Worm (Caenorhabditis elegans) whole organism, L4 larva: Measurements from ENCODE around the gene ttr-57.

Experiments
- F10B5.3 ChIP-seq: sonication (generic microtip); optimal IDR thresholded peaks from 2 replicates; lab custom pipeline; 2016; ENCODE audit warnings: mild to moderate bottlenecking, missing genetic modification characterization, missing compliant biosample characterization
- F26F4.8 ChIP-seq: fragments of 200-800 bp; sonication (Bioruptor generic); conservative IDR thresholded peaks from 2 replicates; pipeline ENCODE4 v1.3.6; 2022; ENCODE audit warnings: missing genetic modification characterization, missing compliant biosample characterization
- F49E8.2 ChIP-seq: sonication (generic microtip); optimal IDR thresholded peaks from 2 replicates; lab custom pipeline; 2016; ENCODE audit warnings: missing compliant biosample characterization, mild to moderate bottlenecking, missing genetic modification characterization, borderline replicate concordance
- R02D3.7 ChIP-seq: fragments of 150-350 bp; sonication (generic microtip); optimal IDR thresholded peaks from 3 replicates; lab custom pipeline; 2014; ENCODE audit warnings: missing biosample characterization, missing genetic modification characterization
- Y5F2A.4 ChIP-seq: fragments of 200-800 bp; sonication (Bioruptor generic); optimal IDR thresholded peaks from 2 replicates; lab custom pipeline; 2018; ENCODE audit warnings: mild to moderate bottlenecking, missing genetic modification characterization, missing compliant biosample characterization
- ZK337.2 ChIP-seq: fragments of 200-800 bp; sonication (Bioruptor generic); IDR thresholded peaks from 2 replicates; pipeline ENCODE4 v1.3.6; 2022; ENCODE audit warnings: missing genetic modification reagents, missing genetic modification characterization, missing compliant biosample characterization
- aha-1 ChIP-seq: fragments of 150-350 bp; peaks from one replicate; lab custom pipeline; 2014; ENCODE audit warnings: missing biosample characterization, missing genetic modification characterization
- ama-1 ChIP-seq: fragments of 150-350 bp; optimal IDR thresholded peaks from 2 replicates; lab custom pipeline; 2014; ENCODE audit warnings: inconsistent platforms, mixed read lengths
- ceh-20 ChIP-seq: fragments of 200-800 bp; sonication (Bioruptor generic); IDR thresholded peaks from 2 replicates; pipeline ENCODE4 v1.3.6; 2022; ENCODE audit warnings: missing genetic modification reagents, missing genetic modification characterization, missing compliant biosample characterization
- ceh-28 ChIP-seq: fragments of 150-350 bp; optimal IDR thresholded peaks from 2 replicates; lab custom pipeline; 2014; ENCODE audit warnings: missing biosample characterization, missing genetic modification reagents, missing genetic modification characterization
- ceh-32 ChIP-seq: sonication (generic microtip); optimal IDR thresholded peaks from 2 replicates; lab custom pipeline; 2016; ENCODE audit warnings: mild to moderate bottlenecking, missing genetic modification characterization, missing compliant biosample characterization; ENCODE audit not compliant: poor library complexity
- ctbp-1 ChIP-seq: fragments of 200-800 bp; sonication (Bioruptor generic); IDR thresholded peaks from 2 replicates; pipeline ENCODE4 v1.3.6; 2022; ENCODE audit warnings: missing genetic modification reagents, missing genetic modification characterization, missing compliant biosample characterization
- daf-12 ChIP-seq: fragments of 150-350 bp; optimal IDR thresholded peaks from 2 replicates; lab custom pipeline; 2014; ENCODE audit warnings: missing biosample characterization, missing genetic modification reagents, missing genetic modification characterization
- dmd-6 ChIP-seq: fragments of 200-800 bp; sonication (Bioruptor generic); IDR thresholded peaks from 2 replicates; pipeline ENCODE4 v1.3.6; 2022; ENCODE audit warnings: missing genetic modification reagents, missing genetic modification characterization, missing compliant biosample characterization
- dmd-8 ChIP-seq: fragments of 200-800 bp; sonication (Bioruptor generic); IDR thresholded peaks from 2 replicates; pipeline ENCODE4 v1.3.6; 2022; ENCODE audit warnings: missing genetic modification characterization, missing compliant biosample characterization
- dmd-9 ChIP-seq: fragments of 200-800 bp; sonication (Bioruptor generic); IDR thresholded peaks from 2 replicates; pipeline ENCODE4 v1.3.6; 2022; ENCODE audit warnings: missing genetic modification reagents, missing genetic modification characterization, missing compliant biosample characterization
- duxl-1 ChIP-seq: sonication (generic microtip); optimal IDR thresholded peaks from 2 replicates; lab custom pipeline; 2016; ENCODE audit warnings: mild to moderate bottlenecking, missing genetic modification characterization, moderate library complexity, missing compliant biosample characterization; ENCODE audit not compliant: poor library complexity
- egl-43 ChIP-seq: fragments of 200-800 bp; sonication (Bioruptor generic); IDR thresholded peaks from 2 replicates; pipeline ENCODE4 v1.3.6; 2022; ENCODE audit warnings: missing genetic modification reagents, missing genetic modification characterization, missing compliant biosample characterization
- fkh-10 ChIP-seq: fragments of 150-350 bp; optimal IDR thresholded peaks from 2 replicates; lab custom pipeline; 2014; ENCODE audit warnings: missing biosample characterization, missing genetic modification reagents, missing genetic modification characterization
- hif-1 ChIP-seq, 2 experiments: sonication (generic microtip); optimal IDR thresholded peaks; 2 replicates each; lab custom pipeline; 2016 to 2017; ENCODE audit warnings: missing compliant biosample characterization in 2 of 2, missing genetic modification characterization in 2 of 2, missing genetic modification reagents in 2 of 2, missing genotype in 2 of 2, mild to moderate bottlenecking in 1 of 2
- hlh-30 ChIP-seq: sonication (generic microtip); optimal IDR thresholded peaks from 2 replicates; lab custom pipeline; 2017; ENCODE audit warnings: antibody characterized with exemption, mild to moderate bottlenecking, missing genetic modification characterization, missing compliant biosample characterization; ENCODE audit not compliant: insufficient read depth
- jun-1 ChIP-seq: fragments of 150-350 bp; optimal IDR thresholded peaks from 2 replicates; lab custom pipeline; 2014; ENCODE audit warnings: missing biosample characterization, missing genetic modification reagents, missing genetic modification characterization
- lin-1 ChIP-seq: fragments of 200-800 bp; sonication (Bioruptor generic); IDR thresholded peaks from 2 replicates; pipeline ENCODE4 v1.3.6; 2022; ENCODE audit warnings: missing genetic modification reagents, missing genetic modification characterization, missing compliant biosample characterization
- lin-15B ChIP-seq: fragments of 150-350 bp; sonication (generic microtip); optimal IDR thresholded peaks from 3 replicates; lab custom pipeline; 2014; ENCODE audit warnings: missing biosample characterization, missing genetic modification characterization
- madf-5 ChIP-seq, 2 experiments: fragments of 200-800 bp; sonication (Bioruptor generic); IDR thresholded peaks; 2 replicates each; pipeline ENCODE4 v1.3.6; 2022; ENCODE audit warnings: missing compliant biosample characterization in 2 of 2, missing genetic modification characterization in 2 of 2
- madf-9 ChIP-seq: fragments of 200-800 bp; sonication (Bioruptor generic); conservative IDR thresholded peaks from 2 replicates; pipeline ENCODE4 v1.3.6; 2022; ENCODE audit warnings: missing genetic modification reagents, missing genetic modification characterization, missing compliant biosample characterization
- mes-2 ChIP-seq: sonication (generic microtip); optimal IDR thresholded peaks from 2 replicates; lab custom pipeline; 2016; ENCODE audit warnings: missing genotype, mild to moderate bottlenecking, missing genetic modification characterization, missing compliant biosample characterization; ENCODE audit not compliant: poor library complexity, severe bottlenecking
- mxl-2 ChIP-seq: fragments of 200-800 bp; sonication (Bioruptor generic); conservative IDR thresholded peaks from 2 replicates; pipeline ENCODE4 v1.3.6; 2022; ENCODE audit warnings: missing genetic modification reagents, missing genetic modification characterization, missing compliant biosample characterization
- nhr-111 ChIP-seq: fragments of 200-800 bp; sonication (Bioruptor generic); optimal IDR thresholded peaks from 2 replicates; lab custom pipeline; 2018; ENCODE audit warnings: mild to moderate bottlenecking, missing genetic modification characterization, missing compliant biosample characterization
- nhr-25 ChIP-seq: sonication (generic microtip); optimal IDR thresholded peaks from 2 replicates; lab custom pipeline; 2017; ENCODE audit warnings: missing genetic modification characterization, mild to moderate bottlenecking, missing compliant biosample characterization, antibody characterized with exemption, moderate library complexity, borderline replicate concordance; ENCODE audit not compliant: insufficient read depth
- nhr-28 ChIP-seq: fragments of 150-350 bp; optimal IDR thresholded peaks from 2 replicates; lab custom pipeline; 2014; ENCODE audit warnings: missing biosample characterization, missing genetic modification characterization
- php-3 ChIP-seq: fragments of 200-800 bp; sonication (Bioruptor generic); IDR thresholded peaks from 2 replicates; pipeline ENCODE4 v1.3.6; 2022; ENCODE audit warnings: missing genetic modification reagents, missing genetic modification characterization, missing compliant biosample characterization
- set-16 ChIP-seq: fragments of 200-800 bp; sonication (Bioruptor generic); IDR thresholded peaks from 2 replicates; pipeline ENCODE4 v1.3.6; 2022; ENCODE audit warnings: missing genetic modification reagents, missing genetic modification characterization, missing compliant biosample characterization
- skn-1 ChIP-seq: fragments of 150-350 bp; optimal IDR thresholded peaks from 2 replicates; lab custom pipeline; 2014; ENCODE audit warnings: missing biosample characterization, missing genetic modification characterization
- spr-1 ChIP-seq: sonication (generic microtip); optimal IDR thresholded peaks from 2 replicates; lab custom pipeline; 2016; ENCODE audit warnings: mild to moderate bottlenecking, missing genetic modification characterization, missing compliant biosample characterization
- spr-3 ChIP-seq: fragments of 200-800 bp; sonication (Bioruptor generic); optimal IDR thresholded peaks from 2 replicates; lab custom pipeline; 2018; ENCODE audit warnings: mild to moderate bottlenecking, missing genetic modification characterization, missing compliant biosample characterization
- unc-62 ChIP-seq, 3 experiments: fragments of 150-350 bp in 1 of 3; sonication (generic microtip); optimal IDR thresholded peaks in 2 of 3; peaks in 1 of 3; 1 replicate in 1 of 3; 2 replicates in 2 of 3; lab custom pipeline; 2014 to 2017; ENCODE audit warnings: missing biosample characterization in 3 of 3, missing genetic modification characterization in 3 of 3, missing genetic modification reagents in 3 of 3, missing genotype in 1 of 3
- vab-7 ChIP-seq: fragments of 200-800 bp; sonication (Bioruptor generic); IDR thresholded peaks from 2 replicates; pipeline ENCODE4 v1.3.6; 2022; ENCODE audit warnings: missing genetic modification reagents, missing genetic modification characterization, missing compliant biosample characterization
- zfp-2 ChIP-seq: sonication (generic microtip); optimal IDR thresholded peaks from 2 replicates; lab custom pipeline; 2016; ENCODE audit warnings: mild to moderate bottlenecking, missing genetic modification characterization, missing compliant biosample characterization

The ttr-57 gene

DNA sequence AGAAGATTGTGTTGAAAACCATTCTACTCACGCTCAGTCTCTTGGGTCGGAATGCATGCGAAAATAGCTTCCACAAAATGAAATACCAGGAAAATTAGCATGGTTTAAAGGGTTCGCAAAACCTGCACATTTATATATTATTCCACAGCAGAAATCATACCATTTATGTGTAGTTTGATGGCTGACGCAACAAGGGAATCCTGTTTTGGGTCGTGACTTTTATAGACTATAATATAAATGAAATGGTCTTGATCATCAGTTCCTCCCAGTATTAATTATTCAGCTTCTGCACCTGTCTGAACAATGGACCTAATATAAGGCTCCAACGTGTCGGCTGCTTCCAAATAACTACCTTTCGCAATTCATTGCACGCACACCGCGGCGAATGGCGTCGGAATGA, 18.2 kb downstream of the ttr-57 start, which contains the start of gene F46B3.8:
F46B3.8 (minus strand) TSS at position 101 of the 400 bp plus-strand sequence.
- TF ChIP-seq R02D3.7 (tag; lab: Kevin White, UChicago) (no peak), ceh-32 (tag; lab: Kevin White, UChicago) (no peak), duxl-1 (no peak), F10B5.3 (no peak), madf-5 (GFP tag; IDR thresholded peaks at IDR 0.05; lab: Robert Waterston, UW) (no peak), dmd-9 (no peak), spr-1 (tag; lab: Kevin White, UChicago) (no peak), hif-1 (tag; optimal IDR thresholded peaks at IDR 0.05; lab: Kevin White, UChicago) (no peak)

DNA sequence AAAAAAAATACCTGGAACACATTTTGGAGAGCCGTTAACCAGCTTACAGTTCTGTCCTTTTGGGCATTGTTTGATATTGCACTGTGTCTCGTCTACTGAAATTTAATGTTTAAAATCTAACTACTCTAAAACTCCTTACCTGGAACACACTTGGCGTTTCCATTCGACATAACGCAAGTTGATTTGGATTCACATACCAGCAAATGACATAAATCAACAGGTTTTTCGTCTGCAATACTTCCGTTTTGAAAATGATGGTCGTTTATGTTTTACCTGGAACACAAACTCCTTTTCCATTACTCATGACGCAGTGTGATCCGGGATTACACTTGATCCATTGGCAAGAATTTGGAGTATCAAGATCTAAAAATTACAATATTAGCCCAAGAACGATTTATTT, 20.4 kb downstream of the ttr-57 start:
- TF ChIP-seq jun-1 (tag; lab: Kevin White, UChicago) (no peak), unc-62 (GFP tag; optimal IDR thresholded peaks at IDR 0.05 in 1 of 2; lab: Kevin White, UChicago) (peak in 1 of 2 experiments; percentile 95), unc-62 (tag; optimal IDR thresholded peaks at IDR 0.05; lab: Kevin White, UChicago) (no peak), lin-1 (GFP tag; lab: Robert Waterston, UW) (no peak), ceh-20 (GFP tag; lab: Robert Waterston, UW) (no peak)

- no peak for TF ChIP-seq vab-7 (GFP tag; lab: Robert Waterston, UW)
- TF ChIP-seq aha-1 (tag; lab: Kevin White, UChicago) = peak; percentile 30
- TF ChIP-seq hlh-30 (tag; lab: Kevin White, UChicago) = no peak
- no peak for TF ChIP-seq egl-43
- TF ChIP-seq, all 104 proteins: peak for 1
Observed at ce11 chrV:20626043-20626761, 21.3 kb downstream of the ttr-57 start, which contains the start of the genes F46B3.9 and srz-18. TSS of gene F46B3.9 (minus strand) at chrV:20626143. TSS of gene srz-18 (plus strand) at chrV:20626711.

- TF ChIP-seq mxl-2 (no peak), dmd-8 (GFP tag; lab: Robert Waterston, UW) (no peak), F26F4.8 (GFP tag; lab: Robert Waterston, UW) (no peak), ama-1 (lab: Kevin White, UChicago) (no peak), skn-1 (tag; lab: Kevin White, UChicago) (no peak), spr-3 (GFP tag; lab: Kevin White, UChicago) (no peak), set-16 (GFP tag; lab: Robert Waterston, UW) (no peak), F49E8.2 (tag; lab: Kevin White, UChicago) (no peak)
Observed at ce11 chrV:20631255-20631654, 26.4 kb downstream of the ttr-57 start, which contains the start of gene F46B3.14. TSS of gene F46B3.14 (minus strand) at chrV:20631355.

DNA sequence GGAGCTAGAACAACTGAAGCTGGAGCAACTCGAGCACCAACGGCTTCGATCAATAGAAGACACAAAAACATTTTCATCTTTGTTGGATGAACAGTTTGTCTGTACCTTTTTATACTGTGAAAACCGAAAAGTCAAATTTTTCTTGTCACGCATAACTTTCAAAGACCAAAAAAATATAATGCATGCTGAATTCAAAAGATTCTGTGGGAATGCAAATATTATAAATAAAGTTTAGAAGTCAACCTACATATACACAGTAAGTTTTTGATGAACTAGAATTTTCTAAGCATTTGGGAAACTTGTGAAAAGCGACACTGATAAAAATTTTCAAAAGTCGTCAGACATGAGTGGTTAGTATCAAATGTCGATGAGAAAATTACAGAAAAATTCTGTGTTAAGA, 28.7 kb downstream of the ttr-57 start, which contains the start of gene F46B3.15:
F46B3.15 (minus strand) TSS at position 101 of the 400 bp plus-strand sequence.
- no peak for TF ChIP-seq ctbp-1
- no peak for TF ChIP-seq mes-2 (tag; lab: Kevin White, UChicago)
- no peak for TF ChIP-seq zfp-2 (tag; lab: Kevin White, UChicago)
- no peak for TF ChIP-seq nhr-25 (tag; lab: Kevin White, UChicago)
- no peak for TF ChIP-seq ZK337.2 (GFP tag; lab: Robert Waterston, UW)
- TF ChIP-seq nhr-28 (tag; lab: Kevin White, UChicago) = no peak
- no peak for TF ChIP-seq Y5F2A.4
- no peak for TF ChIP-seq daf-12 (tag; lab: Kevin White, UChicago)
- TF ChIP-seq R02D3.7 (tag; lab: Kevin White, UChicago) = no peak
- no peak for TF ChIP-seq ceh-28
- no peak for TF ChIP-seq unc-62 (GFP tag; optimal IDR thresholded peaks at IDR 0.05 in 1 of 2; lab: Kevin White, UChicago)
- no peak for TF ChIP-seq unc-62 (tag; optimal IDR thresholded peaks at IDR 0.05; lab: Kevin White, UChicago)
- TF ChIP-seq php-3 = no peak
- TF ChIP-seq lin-15B = no peak
- no peak for TF ChIP-seq fkh-10 (GFP tag; lab: Kevin White, UChicago)
- TF ChIP-seq dmd-6 = no peak
- no peak for TF ChIP-seq nhr-111 (GFP tag; lab: Kevin White, UChicago)
- no peak for TF ChIP-seq madf-9
- no peak for TF ChIP-seq set-16 (GFP tag; lab: Robert Waterston, UW)
- no peak for TF ChIP-seq madf-5 (GFP tag; IDR thresholded peaks at IDR 0.05; lab: Robert Waterston, UW)
